Fruit fly (Drosophila melanogaster): ENCODE results near the gene CG32432.

Gene CG32432

dm6 chr3L:20809088-20809999 lies 75.6 kb downstream of the CG32432 start, which contains the start of the genes CG3634 and HIPP1:
Gene CG3634 (minus strand): TSS chr3L:20809272.
Gene HIPP1 (plus strand): TSS chr3L:20809669.
- no peak for TF ChIP-seq salr (GFP tag; optimal IDR thresholded peaks at IDR 0.05)
- peak; percentile 10 for TF ChIP-seq CG3032 (tag; optimal IDR thresholded peaks at IDR 0.05)
- no peak for TF ChIP-seq CG32006 (GFP tag; optimal IDR thresholded peaks at IDR 0.05)
- peak; percentile 60 for TF ChIP-seq CG1621 (tag; optimal IDR thresholded peaks at IDR 0.05)
- TF ChIP-seq CG8319 (GFP tag; optimal IDR thresholded peaks at IDR 0.05): no peak
- TF ChIP-seq CG16779 (tag; optimal IDR thresholded peaks at IDR 0.05): no peak
- peak; percentile 37 for TF ChIP-seq esn (GFP tag; optimal IDR thresholded peaks at IDR 0.05)
- TF ChIP-seq Met (GFP tag; optimal IDR thresholded peaks at IDR 0.05): no peak
- TF ChIP-seq Sox102F (GFP tag; optimal IDR thresholded peaks at IDR 0.05): no peak

- TF ChIP-seq CG4318 (GFP tag; optimal IDR thresholded peaks at IDR 0.05) (no peak), net (GFP tag; optimal IDR thresholded peaks at IDR 0.05) (no peak), CG6163 (GFP tag; IDR thresholded peaks at IDR 0.05) (no peak), salr (GFP tag; optimal IDR thresholded peaks at IDR 0.05) (no peak), Eip75B (GFP tag; optimal IDR thresholded peaks at IDR 0.05) (no peak), CG6276 (GFP tag; optimal IDR thresholded peaks at IDR 0.05) (no peak), CG32006 (GFP tag; optimal IDR thresholded peaks at IDR 0.05) (no peak), CG11902 (GFP tag; optimal IDR thresholded peaks at IDR 0.05) (no peak), CG8119 (GFP tag; IDR thresholded peaks at IDR 0.05) (no peak), Hr38 (GFP tag; optimal IDR thresholded peaks at IDR 0.05) (no peak), CG7368 (GFP tag; optimal IDR thresholded peaks at IDR 0.05) (no peak), ss (GFP tag; optimal IDR thresholded peaks at IDR 0.05) (no peak), CG34406 (GFP tag; optimal IDR thresholded peaks at IDR 0.05) (no peak), Sox102F (GFP tag; optimal IDR thresholded peaks at IDR 0.05) (no peak), svp (GFP tag) (no peak), CG16779 (tag; optimal IDR thresholded peaks at IDR 0.05) (no peak)
Observed at dm6 chr3L:20800208-20800607, 84.8 kb downstream of the CG32432 start, which contains the start of gene Spc105R. Gene Spc105R (plus strand): TSS chr3L:20800410.

dm6 chr3L:20798325-20798846 lies 86.6 kb downstream of the CG32432 start, which contains the start of the genes CG3698 and tzn:
Gene CG3698 (minus strand): TSS chr3L:20798375.
Gene tzn (plus strand): TSS chr3L:20798645.
- TF ChIP-seq Gug (GFP tag; IDR thresholded peaks at IDR 0.05) (peak; percentile 45), pdm3 (GFP tag; optimal IDR thresholded peaks at IDR 0.05) (no peak), CG8119 (GFP tag; IDR thresholded peaks at IDR 0.05) (no peak), Sox102F (GFP tag; optimal IDR thresholded peaks at IDR 0.05) (no peak), CG7368 (GFP tag; optimal IDR thresholded peaks at IDR 0.05) (no peak), Hr39 (GFP tag; optimal IDR thresholded peaks at IDR 0.05) (no peak), CG34406 (GFP tag; optimal IDR thresholded peaks at IDR 0.05) (peak; percentile 85), CG9139 (GFP tag; optimal IDR thresholded peaks at IDR 0.05) (peak; percentile 71), Hr38 (GFP tag; optimal IDR thresholded peaks at IDR 0.05) (no peak), vri (GFP tag; optimal IDR thresholded peaks at IDR 0.05) (no peak), CG6163 (GFP tag; IDR thresholded peaks at IDR 0.05) (peak; percentile 93), lz (GFP tag; optimal IDR thresholded peaks at IDR 0.05) (peak; percentile 86), esn (GFP tag; optimal IDR thresholded peaks at IDR 0.05) (peak; percentile 87), Blimp-1 (GFP tag; optimal IDR thresholded peaks at IDR 0.05) (peak; percentile 61), OdsH (GFP tag; optimal IDR thresholded peaks at IDR 0.05) (no peak), Met (GFP tag; optimal IDR thresholded peaks at IDR 0.05) (no peak), CG15336 (GFP tag; IDR thresholded peaks at IDR 0.05) (no peak), fkh (GFP tag; optimal IDR thresholded peaks at IDR 0.05) (no peak), Lpt (GFP tag; optimal IDR thresholded peaks at IDR 0.05) (no peak), CG32006 (GFP tag; optimal IDR thresholded peaks at IDR 0.05) (no peak), CG11902 (GFP tag; optimal IDR thresholded peaks at IDR 0.05) (peak; percentile 79), svp (GFP tag) (no peak), Sox15 (GFP tag; optimal IDR thresholded peaks at IDR 0.05) (peak; percentile 72), CG6854 (GFP tag; optimal IDR thresholded peaks at IDR 0.05) (peak; percentile 92), CG4318 (GFP tag; optimal IDR thresholded peaks at IDR 0.05) (no peak), CG8319 (GFP tag; optimal IDR thresholded peaks at IDR 0.05) (peak; percentile 75), CG6808 (GFP tag; optimal IDR thresholded peaks at IDR 0.05) (no peak), Eip93F (GFP tag; optimal IDR thresholded peaks at IDR 0.05) (no peak), Ets96B (tag; optimal IDR thresholded peaks at IDR 0.05) (no peak), CG8632 (GFP tag; optimal IDR thresholded peaks at IDR 0.05) (peak; percentile 73), eg (GFP tag; IDR thresholded peaks at IDR 0.05) (no peak; the same call in 1 of the 3 replicates), fd85E (GFP tag; optimal IDR thresholded peaks at IDR 0.05) (no peak), CG6276 (GFP tag; optimal IDR thresholded peaks at IDR 0.05) (no peak), CG31627 (GFP tag; optimal IDR thresholded peaks at IDR 0.05) (peak; percentile 83), Hr4 (GFP tag; optimal IDR thresholded peaks at IDR 0.05) (no peak), net (GFP tag; optimal IDR thresholded peaks at IDR 0.05) (no peak), CG3032 (tag; optimal IDR thresholded peaks at IDR 0.05) (peak; percentile 73), CG16779 (tag; optimal IDR thresholded peaks at IDR 0.05) (no peak)

Data from whole organism, prepupa.